Worm (Caenorhabditis elegans): Measurements from ENCODE around the gene Y39F10C.3.

DNA sequence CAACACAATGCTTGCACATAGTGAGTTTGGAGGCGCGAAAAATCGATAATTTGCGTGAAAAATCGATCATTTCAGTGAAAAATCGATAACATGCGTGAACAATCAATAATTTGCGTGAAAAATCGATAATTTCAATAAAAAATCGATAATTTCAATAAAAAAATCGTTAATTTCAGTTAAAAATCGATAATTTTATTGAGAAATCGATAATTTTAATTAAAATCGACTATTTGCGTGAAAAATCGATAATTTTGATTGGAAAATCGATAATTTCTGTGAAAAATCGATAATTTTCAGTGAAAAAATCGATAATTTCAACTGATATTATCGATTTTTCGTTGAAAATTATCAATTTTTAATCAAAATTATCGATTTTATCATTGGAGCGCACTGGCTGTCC is 49.8 kb downstream of the Y39F10C.3 start:
- TF ChIP-seq flt-1 (GFP tag; IDR thresholded peaks at IDR 0.05) (no peak), ama-1 (optimal IDR thresholded peaks at IDR 0.05) (no peak), sea-1 (GFP tag; conservative IDR thresholded peaks at IDR 0.05) (no peak), hmg-4 (GFP tag; optimal IDR thresholded peaks at IDR 0.05) (no peak), B0310.2 (tag; optimal IDR thresholded peaks at IDR 0.05) (no peak), ceh-36 (tag; optimal IDR thresholded peaks at IDR 0.05) (no peak), scrt-1 (GFP tag; IDR thresholded peaks at IDR 0.05) (no peak), aly-1 (tag; optimal IDR thresholded peaks at IDR 0.05) (no peak), tbx-37 (GFP tag; conservative IDR thresholded peaks at IDR 0.05) (no peak), hmbx-1 (tag; optimal IDR thresholded peaks at IDR 0.05) (no peak), tbx-11 (GFP tag; IDR thresholded peaks at IDR 0.05) (no peak), F13C5.2 (tag; optimal IDR thresholded peaks at IDR 0.05) (no peak), pes-1 (GFP tag; IDR thresholded peaks at IDR 0.05) (no peak)

All from whole organism, early embryonic.